Worm (Caenorhabditis elegans) whole organism, L4 larva: Measurements from ENCODE around the gene F52E4.5.

Experiments used
- D1046.2 ChIP-seq: fragments of 200-800 bp; sonication (Bioruptor generic); IDR thresholded peaks from 2 replicates; pipeline ENCODE4 v1.3.6; 2022; ENCODE audit warnings: missing genetic modification characterization, missing compliant biosample characterization
- F10B5.3 ChIP-seq: sonication (generic microtip); optimal IDR thresholded peaks from 2 replicates; lab custom pipeline; 2016; ENCODE audit warnings: mild to moderate bottlenecking, missing genetic modification characterization, missing compliant biosample characterization
- F37D6.2 ChIP-seq: sonication (generic microtip); optimal IDR thresholded peaks from 2 replicates; lab custom pipeline; 2016; ENCODE audit warnings: mild to moderate bottlenecking, missing genetic modification characterization, missing compliant biosample characterization
- F44E2.7 ChIP-seq: fragments of 200-800 bp; sonication (Bioruptor generic); IDR thresholded peaks from 2 replicates; pipeline ENCODE4 v2.1.2; 2022; ENCODE audit warnings: missing genetic modification characterization, missing compliant biosample characterization
- T26A8.4 ChIP-seq: fragments of 200-800 bp; sonication (Bioruptor generic); IDR thresholded peaks from 2 replicates; pipeline ENCODE4 v1.3.6; 2022; ENCODE audit warnings: missing genetic modification characterization, missing compliant biosample characterization
- ama-1 ChIP-seq: fragments of 150-350 bp; optimal IDR thresholded peaks from 2 replicates; lab custom pipeline; 2014; ENCODE audit warnings: inconsistent platforms, mixed read lengths
- ceh-20 ChIP-seq: fragments of 200-800 bp; sonication (Bioruptor generic); IDR thresholded peaks from 2 replicates; pipeline ENCODE4 v1.3.6; 2022; ENCODE audit warnings: missing genetic modification reagents, missing genetic modification characterization, missing compliant biosample characterization
- ceh-28 ChIP-seq: fragments of 150-350 bp; optimal IDR thresholded peaks from 2 replicates; lab custom pipeline; 2014; ENCODE audit warnings: missing biosample characterization, missing genetic modification reagents, missing genetic modification characterization
- ceh-32 ChIP-seq: sonication (generic microtip); optimal IDR thresholded peaks from 2 replicates; lab custom pipeline; 2016; ENCODE audit warnings: mild to moderate bottlenecking, missing genetic modification characterization, missing compliant biosample characterization; ENCODE audit not compliant: poor library complexity
- ceh-62 ChIP-seq: sonication (generic microtip); optimal IDR thresholded peaks from 2 replicates; lab custom pipeline; 2017; ENCODE audit warnings: missing biosample characterization, missing genetic modification characterization
- ceh-82 ChIP-seq: sonication (generic microtip); optimal IDR thresholded peaks from 2 replicates; lab custom pipeline; 2017; ENCODE audit warnings: missing biosample characterization, missing genetic modification characterization
- ces-1 ChIP-seq: fragments of 150-350 bp; sonication (generic microtip); optimal IDR thresholded peaks from 4 replicates; lab custom pipeline; 2014; ENCODE audit warnings: missing biosample characterization, missing genetic modification reagents, missing genetic modification characterization
- cey-2 ChIP-seq: sonication (generic microtip); optimal IDR thresholded peaks from 3 replicates; lab custom pipeline; 2017; ENCODE audit warnings: missing genetic modification characterization, mild to moderate bottlenecking, missing compliant biosample characterization, antibody characterized with exemption, borderline replicate concordance; ENCODE audit not compliant: insufficient read depth
- daf-16 ChIP-seq, 3 experiments: sonication (generic microtip); optimal IDR thresholded peaks; 2 replicates each; lab custom pipeline; 2016 to 2017; ENCODE audit warnings: missing genetic modification characterization in 3 of 3, missing genetic modification reagents in 3 of 3, mild to moderate bottlenecking in 2 of 3, missing compliant biosample characterization in 2 of 3, missing biosample characterization in 1 of 3, moderate library complexity in 1 of 3
- daf-19 ChIP-seq: fragments of 200-800 bp; sonication (Bioruptor generic); conservative IDR thresholded peaks from 2 replicates; pipeline ENCODE4 v1.3.6; 2022; ENCODE audit warnings: missing genetic modification characterization, missing compliant biosample characterization
- daf-8 ChIP-seq: fragments of 200-800 bp; sonication (Bioruptor generic); IDR thresholded peaks from 2 replicates; pipeline ENCODE4 v1.3.6; 2022; ENCODE audit warnings: missing genetic modification characterization, missing compliant biosample characterization
- dmd-6 ChIP-seq: fragments of 200-800 bp; sonication (Bioruptor generic); IDR thresholded peaks from 2 replicates; pipeline ENCODE4 v1.3.6; 2022; ENCODE audit warnings: missing genetic modification reagents, missing genetic modification characterization, missing compliant biosample characterization
- dmd-9 ChIP-seq: fragments of 200-800 bp; sonication (Bioruptor generic); IDR thresholded peaks from 2 replicates; pipeline ENCODE4 v1.3.6; 2022; ENCODE audit warnings: missing genetic modification reagents, missing genetic modification characterization, missing compliant biosample characterization
- dve-1 ChIP-seq: sonication (generic microtip); optimal IDR thresholded peaks from 2 replicates; lab custom pipeline; 2017; ENCODE audit warnings: antibody characterized with exemption, mild to moderate bottlenecking, missing genetic modification characterization, missing compliant biosample characterization; ENCODE audit not compliant: insufficient read depth
- egl-27 ChIP-seq: sonication (generic microtip); optimal IDR thresholded peaks from 3 replicates; lab custom pipeline; 2017; ENCODE audit warnings: missing biosample characterization, missing genetic modification reagents, missing genetic modification characterization
- egl-43 ChIP-seq: fragments of 200-800 bp; sonication (Bioruptor generic); IDR thresholded peaks from 2 replicates; pipeline ENCODE4 v1.3.6; 2022; ENCODE audit warnings: missing genetic modification reagents, missing genetic modification characterization, missing compliant biosample characterization
- fos-1 ChIP-seq: fragments of 150-350 bp; optimal IDR thresholded peaks from 2 replicates; lab custom pipeline; 2014; ENCODE audit warnings: missing biosample characterization, missing genetic modification characterization
- gei-8 ChIP-seq: fragments of 200-800 bp; sonication (Bioruptor generic); optimal IDR thresholded peaks from 2 replicates; lab custom pipeline; 2018; ENCODE audit warnings: mild to moderate bottlenecking, missing genetic modification characterization, missing compliant biosample characterization
- hif-1 ChIP-seq, 2 experiments: sonication (generic microtip); optimal IDR thresholded peaks; 2 replicates each; lab custom pipeline; 2016 to 2017; ENCODE audit warnings: missing compliant biosample characterization in 2 of 2, missing genetic modification characterization in 2 of 2, missing genetic modification reagents in 2 of 2, missing genotype in 2 of 2, mild to moderate bottlenecking in 1 of 2
- jun-1 ChIP-seq: fragments of 150-350 bp; optimal IDR thresholded peaks from 2 replicates; lab custom pipeline; 2014; ENCODE audit warnings: missing biosample characterization, missing genetic modification reagents, missing genetic modification characterization
- lim-7 ChIP-seq: fragments of 200-800 bp; sonication (Bioruptor generic); IDR thresholded peaks from 2 replicates; pipeline ENCODE4 v1.3.6; 2022; ENCODE audit warnings: missing genetic modification characterization, missing compliant biosample characterization
- lin-15B ChIP-seq: fragments of 150-350 bp; sonication (generic microtip); optimal IDR thresholded peaks from 3 replicates; lab custom pipeline; 2014; ENCODE audit warnings: missing biosample characterization, missing genetic modification characterization
- lin-29 ChIP-seq: fragments of 200-800 bp; sonication (Bioruptor generic); IDR thresholded peaks from 2 replicates; pipeline ENCODE4 v1.3.6; 2022; ENCODE audit warnings: missing genetic modification reagents, missing genetic modification characterization, missing compliant biosample characterization
- lir-3 ChIP-seq: sonication (generic microtip); optimal IDR thresholded peaks from 2 replicates; lab custom pipeline; 2016; ENCODE audit warnings: mild to moderate bottlenecking, missing genetic modification characterization, missing compliant biosample characterization
- lsy-2 ChIP-seq, 2 experiments: fragments of 150-350 bp in 1 of 2; sonication (generic microtip) in 1 of 2; optimal IDR thresholded peaks; 2 replicates each; lab custom pipeline; 2014 to 2017; ENCODE audit warnings: missing biosample characterization in 2 of 2, missing genetic modification characterization in 2 of 2
- madf-5 ChIP-seq, 2 experiments: fragments of 200-800 bp; sonication (Bioruptor generic); IDR thresholded peaks; 2 replicates each; pipeline ENCODE4 v1.3.6; 2022; ENCODE audit warnings: missing compliant biosample characterization in 2 of 2, missing genetic modification characterization in 2 of 2
- madf-9 ChIP-seq: fragments of 200-800 bp; sonication (Bioruptor generic); conservative IDR thresholded peaks from 2 replicates; pipeline ENCODE4 v1.3.6; 2022; ENCODE audit warnings: missing genetic modification reagents, missing genetic modification characterization, missing compliant biosample characterization
- mxl-2 ChIP-seq: fragments of 200-800 bp; sonication (Bioruptor generic); conservative IDR thresholded peaks from 2 replicates; pipeline ENCODE4 v1.3.6; 2022; ENCODE audit warnings: missing genetic modification reagents, missing genetic modification characterization, missing compliant biosample characterization
- mxl-3 ChIP-seq: fragments of 200-800 bp; sonication (Bioruptor generic); optimal IDR thresholded peaks from 2 replicates; lab custom pipeline; 2018; ENCODE audit warnings: mild to moderate bottlenecking, missing genetic modification characterization, missing compliant biosample characterization
- nhr-10 ChIP-seq: fragments of 150-350 bp; optimal IDR thresholded peaks from 2 replicates; lab custom pipeline; 2014; ENCODE audit warnings: missing biosample characterization, missing genetic modification characterization
- nhr-237 ChIP-seq: sonication (generic microtip); optimal IDR thresholded peaks from 2 replicates; lab custom pipeline; 2017; ENCODE audit warnings: missing biosample characterization, missing genetic modification characterization
- nhr-28 ChIP-seq: fragments of 150-350 bp; optimal IDR thresholded peaks from 2 replicates; lab custom pipeline; 2014; ENCODE audit warnings: missing biosample characterization, missing genetic modification characterization
- nhr-41 ChIP-seq: fragments of 200-800 bp; sonication (Bioruptor generic); IDR thresholded peaks from 2 replicates; pipeline ENCODE4 v1.3.6; 2022; ENCODE audit warnings: missing genetic modification reagents, missing genetic modification characterization, missing compliant biosample characterization
- nhr-76 ChIP-seq: fragments of 150-350 bp; optimal IDR thresholded peaks from 2 replicates; lab custom pipeline; 2014; ENCODE audit warnings: missing biosample characterization, missing genetic modification characterization
- php-3 ChIP-seq: fragments of 200-800 bp; sonication (Bioruptor generic); IDR thresholded peaks from 2 replicates; pipeline ENCODE4 v1.3.6; 2022; ENCODE audit warnings: missing genetic modification reagents, missing genetic modification characterization, missing compliant biosample characterization
- sdz-12 ChIP-seq: fragments of 200-800 bp; sonication (Bioruptor generic); optimal IDR thresholded peaks from 2 replicates; lab custom pipeline; 2018; ENCODE audit warnings: mild to moderate bottlenecking, missing genetic modification characterization, missing compliant biosample characterization
- set-16 ChIP-seq: fragments of 200-800 bp; sonication (Bioruptor generic); IDR thresholded peaks from 2 replicates; pipeline ENCODE4 v1.3.6; 2022; ENCODE audit warnings: missing genetic modification reagents, missing genetic modification characterization, missing compliant biosample characterization
- skn-1 ChIP-seq: fragments of 150-350 bp; optimal IDR thresholded peaks from 2 replicates; lab custom pipeline; 2014; ENCODE audit warnings: missing biosample characterization, missing genetic modification characterization
- snpc-4 ChIP-seq: fragments of 150-350 bp; optimal IDR thresholded peaks from 2 replicates; lab custom pipeline; 2014; ENCODE audit warnings: missing biosample characterization, missing genetic modification characterization
- spr-1 ChIP-seq: sonication (generic microtip); optimal IDR thresholded peaks from 2 replicates; lab custom pipeline; 2016; ENCODE audit warnings: mild to moderate bottlenecking, missing genetic modification characterization, missing compliant biosample characterization
- tag-97 ChIP-seq: fragments of 200-800 bp; sonication (Bioruptor generic); IDR thresholded peaks from 2 replicates; pipeline ENCODE4 v1.3.6; 2022; ENCODE audit warnings: missing genetic modification characterization, missing compliant biosample characterization
- tra-1 ChIP-seq: fragments of 200-800 bp; sonication (Bioruptor generic); IDR thresholded peaks from 2 replicates; pipeline ENCODE4 v1.3.6; 2022; ENCODE audit warnings: missing genetic modification reagents, missing genetic modification characterization, missing compliant biosample characterization
- unc-130 ChIP-seq: sonication (generic microtip); optimal IDR thresholded peaks from 2 replicates; lab custom pipeline; 2016; ENCODE audit warnings: missing genetic modification reagents, missing genetic modification characterization, missing compliant biosample characterization
- unc-62 ChIP-seq, 3 experiments: fragments of 150-350 bp in 1 of 3; sonication (generic microtip); optimal IDR thresholded peaks in 2 of 3; peaks in 1 of 3; 1 replicate in 1 of 3; 2 replicates in 2 of 3; lab custom pipeline; 2014 to 2017; ENCODE audit warnings: missing biosample characterization in 3 of 3, missing genetic modification characterization in 3 of 3, missing genetic modification reagents in 3 of 3, missing genotype in 1 of 3
- zip-2 ChIP-seq: fragments of 150-350 bp; optimal IDR thresholded peaks from 2 replicates; lab custom pipeline; 2014; ENCODE audit warnings: missing biosample characterization, missing genetic modification characterization
- ztf-7 ChIP-seq: fragments of 150-350 bp; optimal IDR thresholded peaks from 2 replicates; lab custom pipeline; 2014; ENCODE audit warnings: missing biosample characterization, missing genetic modification characterization

The F52E4.5 gene

DNA sequence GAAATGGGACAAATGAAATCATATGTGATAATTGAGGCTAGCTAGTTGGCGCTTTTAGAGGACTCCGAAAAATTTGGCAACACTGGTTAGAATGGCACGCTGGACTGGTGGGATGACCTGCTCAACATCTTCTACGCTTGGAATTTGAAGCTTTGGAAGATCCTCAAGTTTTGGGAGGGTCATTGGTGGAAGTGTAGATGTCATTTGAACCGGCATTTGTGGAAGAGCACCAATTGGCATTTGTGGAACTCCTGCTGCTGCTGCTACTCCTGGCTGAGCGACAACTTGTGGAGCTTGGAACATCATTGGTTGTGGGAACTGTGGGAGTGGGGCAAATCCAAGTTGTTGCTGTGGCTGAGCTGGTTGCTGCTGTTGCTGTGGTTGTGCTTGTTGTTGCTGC, 5.3 kb upstream of the F52E4.5 start:
- TF ChIP-seq php-3 (GFP tag; lab: Robert Waterston, UW), result no peak
- TF ChIP-seq gei-8 (GFP tag; lab: Kevin White, UChicago), result no peak
- no peak for TF ChIP-seq dmd-6
- no peak for TF ChIP-seq unc-62 (GFP tag; optimal IDR thresholded peaks at IDR 0.05 in 1 of 2; lab: Kevin White, UChicago)
- no peak for TF ChIP-seq unc-62 (tag; optimal IDR thresholded peaks at IDR 0.05; lab: Kevin White, UChicago)
- no peak for TF ChIP-seq unc-130 (GFP tag; lab: Kevin White, UChicago)
- TF ChIP-seq fos-1 (tag; lab: Kevin White, UChicago), result no peak
- TF ChIP-seq nhr-28 (tag; lab: Kevin White, UChicago), result no peak
- no peak for TF ChIP-seq F44E2.7 (GFP tag; lab: Robert Waterston, UW)
- no peak for TF ChIP-seq dve-1 (tag; lab: Kevin White, UChicago)
- TF ChIP-seq zip-2, result no peak
- TF ChIP-seq madf-5 (GFP tag; IDR thresholded peaks at IDR 0.05; lab: Robert Waterston, UW), result no peak
- TF ChIP-seq lsy-2 (tag; optimal IDR thresholded peaks at IDR 0.05; lab: Kevin White, UChicago), result peak in 1 of 2 experiments; percentile 15
- no peak for TF ChIP-seq lin-15B (tag; lab: Kevin White, UChicago)
- peak; percentile 6; the same call in 1 of the 2 replicates for TF ChIP-seq egl-43 (GFP tag; lab: Robert Waterston, UW)
- TF ChIP-seq snpc-4 (tag; lab: Kevin White, UChicago), result no peak
- no peak for TF ChIP-seq lir-3 (tag; lab: Kevin White, UChicago)
- TF ChIP-seq cey-2 (tag; lab: Kevin White, UChicago), result no peak
- no peak for TF ChIP-seq nhr-10 (tag; lab: Kevin White, UChicago)
- no peak for TF ChIP-seq spr-1 (tag; lab: Kevin White, UChicago)
- TF ChIP-seq sdz-12, result no peak
- TF ChIP-seq tra-1, result no peak
- TF ChIP-seq D1046.2 (GFP tag; lab: Robert Waterston, UW), result no peak
- TF ChIP-seq ceh-20 (GFP tag; lab: Robert Waterston, UW), result no peak
- TF ChIP-seq madf-9 (GFP tag; lab: Robert Waterston, UW), result no peak
- no peak for TF ChIP-seq ces-1 (GFP tag; lab: Kevin White, UChicago)
- TF ChIP-seq hif-1 (tag; optimal IDR thresholded peaks at IDR 0.05; lab: Kevin White, UChicago), result no peak
- TF ChIP-seq ceh-82, result no peak
- no peak for TF ChIP-seq ztf-7
- no peak for TF ChIP-seq lin-29 (GFP tag; lab: Robert Waterston, UW)
- TF ChIP-seq mxl-3 (GFP tag; lab: Kevin White, UChicago), result no peak
- peak; percentile 83 for TF ChIP-seq ama-1
- TF ChIP-seq lim-7 (GFP tag; lab: Robert Waterston, UW), result no peak
- TF ChIP-seq ceh-62 (tag; lab: Kevin White, UChicago), result no peak
- TF ChIP-seq F37D6.2, result no peak
- TF ChIP-seq set-16 (GFP tag; lab: Robert Waterston, UW), result peak; percentile 32; the same call in 1 of the 2 replicates
- no peak for TF ChIP-seq nhr-76 (tag; lab: Kevin White, UChicago)
- TF ChIP-seq F10B5.3 (tag; lab: Kevin White, UChicago), result no peak
- peak in 1 of 2 experiments; percentile 20 for TF ChIP-seq daf-16 (GFP tag; optimal IDR thresholded peaks at IDR 0.05; lab: Kevin White, UChicago)
- TF ChIP-seq daf-16 (tag; optimal IDR thresholded peaks at IDR 0.05; lab: Kevin White, UChicago), result no peak
- TF ChIP-seq T26A8.4, result 0 out of 2 replicates have a peak, but pooled peaks have one; percentile 21
- TF ChIP-seq nhr-237 (tag; lab: Kevin White, UChicago), result no peak
- no peak for TF ChIP-seq tag-97
- no peak for TF ChIP-seq mxl-2
- TF ChIP-seq ceh-32 (tag; lab: Kevin White, UChicago), result no peak
- TF ChIP-seq dmd-9 (GFP tag; lab: Robert Waterston, UW), result no peak
- no peak for TF ChIP-seq nhr-41 (GFP tag; lab: Robert Waterston, UW)
- no peak for TF ChIP-seq skn-1
- no peak for TF ChIP-seq daf-19 (GFP tag; lab: Robert Waterston, UW)
- no peak for TF ChIP-seq egl-27 (tag; lab: Kevin White, UChicago)
- TF ChIP-seq daf-8 (GFP tag; lab: Robert Waterston, UW), result no peak
- no peak for TF ChIP-seq ceh-28 (tag; lab: Kevin White, UChicago)
- no peak for TF ChIP-seq jun-1 (tag; lab: Kevin White, UChicago)
